Worm (Caenorhabditis elegans) whole organism, early embryonic: ENCODE measurements around the gene sri-1.

ENCODE experiments used
- ama-1 ChIP-seq: fragments of 150-350 bp; optimal IDR thresholded peaks from 2 replicates; lab custom pipeline; 2014
- flt-1 ChIP-seq: fragments of 200-800 bp; sonication (Bioruptor generic); IDR thresholded peaks from 2 replicates; pipeline ENCODE4 v1.3.6; 2022; ENCODE audit warnings: missing genetic modification characterization, missing compliant biosample characterization
- hmg-4 ChIP-seq: fragments of 200-800 bp; sonication (Bioruptor generic); optimal IDR thresholded peaks from 2 replicates; lab custom pipeline; 2018; ENCODE audit warnings: mild to moderate bottlenecking, missing genetic modification characterization, missing compliant biosample characterization
- hnd-1 ChIP-seq: sonication (generic microtip); optimal IDR thresholded peaks from 2 replicates; lab custom pipeline; 2016; ENCODE audit warnings: missing genetic modification characterization, missing compliant biosample characterization
- scrt-1 ChIP-seq: fragments of 200-800 bp; sonication (Bioruptor generic); IDR thresholded peaks from 2 replicates; pipeline ENCODE4 v1.3.6; 2022; ENCODE audit warnings: missing genetic modification characterization, missing compliant biosample characterization
- tbx-11 ChIP-seq: fragments of 200-800 bp; sonication (Bioruptor generic); IDR thresholded peaks from 2 replicates; pipeline ENCODE4 v1.3.6; 2022; ENCODE audit warnings: missing genetic modification characterization, missing compliant biosample characterization
- tbx-37 ChIP-seq: fragments of 200-800 bp; sonication (Bioruptor generic); conservative IDR thresholded peaks from 2 replicates; pipeline ENCODE4 v1.3.6; 2022; ENCODE audit warnings: missing genetic modification reagents, missing genetic modification characterization, missing compliant biosample characterization

DNA sequence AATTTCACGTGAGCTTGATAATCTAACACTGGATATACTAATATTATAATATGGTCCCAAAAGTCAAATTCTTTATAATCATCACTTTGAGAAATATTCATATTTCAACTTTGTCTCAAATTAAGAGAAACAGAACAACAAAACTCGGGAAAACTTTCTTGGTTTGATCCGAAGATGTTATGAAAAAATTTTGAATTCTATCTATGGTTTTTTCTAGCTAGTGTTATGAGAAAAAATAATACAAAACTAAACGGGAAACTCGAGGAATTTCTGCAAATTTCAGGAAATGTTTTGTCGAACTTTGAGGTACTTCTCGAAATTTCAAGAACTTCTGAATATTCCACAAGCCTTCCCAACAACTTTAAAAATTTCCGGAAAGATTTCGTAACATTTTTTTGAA, 16.5 kb downstream of the sri-1 start, which contains the start of gene srw-59:
- TF ChIP-seq tbx-37 (GFP tag; lab: Robert Waterston, UW), result no peak
- TF ChIP-seq hmg-4, result no peak
- no peak for TF ChIP-seq tbx-11 (GFP tag; lab: Robert Waterston, UW)
- TF ChIP-seq ama-1 (lab: Kevin White, UChicago), result no peak
- TF ChIP-seq flt-1 (GFP tag; lab: Robert Waterston, UW), result no peak
- TF ChIP-seq hnd-1, result no peak
- TF ChIP-seq scrt-1, result no peak
